Worm (Caenorhabditis elegans) whole organism, young adult: ENCODE data around the gene K09B11.5.

ENCODE experiments used
- B0336.3 ChIP-seq: fragments of 200-800 bp; sonication (Bioruptor generic); IDR thresholded peaks from 2 replicates; pipeline ENCODE4 v1.3.6; 2022; ENCODE audit warnings: missing genetic modification characterization, missing compliant biosample characterization
- C06A6.2 ChIP-seq: fragments of 200-800 bp; sonication (Bioruptor generic); conservative IDR thresholded peaks from 2 replicates; pipeline ENCODE4 v1.3.6; 2022; ENCODE audit warnings: missing genetic modification characterization, missing compliant biosample characterization
- F10E7.11 ChIP-seq: sonication (generic microtip); optimal IDR thresholded peaks from 2 replicates; lab custom pipeline; 2017; ENCODE audit warnings: mild to moderate bottlenecking, missing genetic modification characterization, moderate library complexity, missing compliant biosample characterization
- F49E8.2 ChIP-seq: sonication (generic microtip); optimal IDR thresholded peaks from 3 replicates; lab custom pipeline; 2017; ENCODE audit warnings: missing genetic modification characterization, mild to moderate bottlenecking, missing compliant biosample characterization, antibody characterized with exemption, moderate library complexity; ENCODE audit not compliant: insufficient read depth
- K12H6.12 ChIP-seq: fragments of 200-800 bp; sonication (Bioruptor generic); optimal IDR thresholded peaks from 2 replicates; lab custom pipeline; 2018; ENCODE audit warnings: mild to moderate bottlenecking, missing genetic modification characterization, missing compliant biosample characterization
- T07F8.4 ChIP-seq: sonication (generic microtip); optimal IDR thresholded peaks from 2 replicates; lab custom pipeline; 2016; ENCODE audit warnings: mild to moderate bottlenecking, missing genetic modification characterization, moderate library complexity, missing compliant biosample characterization
- T26A5.8 ChIP-seq: sonication (generic microtip); optimal IDR thresholded peaks from 2 replicates; lab custom pipeline; 2016; ENCODE audit warnings: missing genetic modification characterization, missing compliant biosample characterization
- Y53G8AR.9 ChIP-seq: fragments of 200-800 bp; sonication (Bioruptor generic); conservative IDR thresholded peaks from 2 replicates; pipeline ENCODE4 v1.3.6; 2022; ENCODE audit warnings: missing genetic modification reagents, missing genetic modification characterization, missing compliant biosample characterization
- Y67H2A.10 ChIP-seq: fragments of 200-800 bp; sonication (Bioruptor generic); conservative IDR thresholded peaks from 2 replicates; pipeline ENCODE4 v1.3.6; 2022; ENCODE audit warnings: missing genetic modification reagents, missing genetic modification characterization, missing compliant biosample characterization
- ama-1 ChIP-seq, 3 experiments: fragments of 150-350 bp in 1 of 3; sonication (generic microtip) in 2 of 3; optimal IDR thresholded peaks; 2 replicates each; lab custom pipeline; 2014 to 2018; ENCODE audit warnings: missing biosample characterization in 2 of 3, missing genetic modification characterization in 2 of 3, missing genetic modification reagents in 2 of 3
- atf-7 ChIP-seq: sonication (generic microtip); optimal IDR thresholded peaks from 2 replicates; lab custom pipeline; 2017; ENCODE audit warnings: mild to moderate bottlenecking, missing genetic modification characterization, missing compliant biosample characterization
- attf-5 ChIP-seq: fragments of 200-800 bp; sonication (Bioruptor generic); optimal IDR thresholded peaks from 2 replicates; lab custom pipeline; 2018; ENCODE audit warnings: mild to moderate bottlenecking, missing genetic modification characterization, missing compliant biosample characterization
- attf-6 ChIP-seq: fragments of 200-800 bp; sonication (Bioruptor generic); IDR thresholded peaks from 2 replicates; pipeline ENCODE4 v1.3.6; 2022; ENCODE audit warnings: missing genetic modification reagents, missing genetic modification characterization, missing compliant biosample characterization
- bed-1 ChIP-seq: fragments of 200-800 bp; sonication (Bioruptor generic); IDR thresholded peaks from 2 replicates; pipeline ENCODE4 v1.3.6; 2022; ENCODE audit warnings: missing genetic modification reagents, missing genetic modification characterization, missing compliant biosample characterization
- cebp-2 ChIP-seq: fragments of 200-800 bp; sonication (Bioruptor generic); IDR thresholded peaks from 2 replicates; pipeline ENCODE4 v1.3.6; 2022; ENCODE audit warnings: missing genetic modification characterization, missing compliant biosample characterization
- ceh-79 ChIP-seq: sonication (generic microtip); optimal IDR thresholded peaks from 2 replicates; lab custom pipeline; 2017; ENCODE audit warnings: mild to moderate bottlenecking, missing genetic modification characterization, missing compliant biosample characterization
- chd-7 ChIP-seq: sonication (generic microtip); optimal IDR thresholded peaks from 2 replicates; lab custom pipeline; 2016; ENCODE audit warnings: mild to moderate bottlenecking, missing genetic modification characterization, moderate library complexity, missing compliant biosample characterization
- dpff-1 ChIP-seq: sonication (generic microtip); optimal IDR thresholded peaks from 2 replicates; lab custom pipeline; 2017; ENCODE audit warnings: mild to moderate bottlenecking, missing genetic modification characterization, missing compliant biosample characterization
- him-1 ChIP-seq: sonication (generic microtip); optimal IDR thresholded peaks from 2 replicates; lab custom pipeline; 2016; ENCODE audit warnings: missing genotype, missing genetic modification reagents, missing genetic modification characterization, missing compliant biosample characterization
- hrde-1 ChIP-seq: sonication (generic microtip); optimal IDR thresholded peaks from 2 replicates; lab custom pipeline; 2016; ENCODE audit warnings: missing genetic modification characterization, mild to moderate bottlenecking, missing compliant biosample characterization, moderate library complexity, missing genotype, missing genetic modification reagents, borderline replicate concordance
- hsf-1 ChIP-seq: fragments of 200-800 bp; sonication (Bioruptor generic); IDR thresholded peaks from 2 replicates; pipeline ENCODE4 v1.3.6; 2022; ENCODE audit warnings: missing genetic modification reagents, missing genetic modification characterization, missing compliant biosample characterization
- lin-35 ChIP-seq, 3 experiments: fragments of 150-350 bp in 2 of 3; sonication (generic microtip) in 1 of 3; optimal IDR thresholded peaks; 2 replicates each; lab custom pipeline; 2014 to 2018; ENCODE audit warnings: missing biosample characterization in 3 of 3, missing genetic modification characterization in 3 of 3, missing genetic modification reagents in 3 of 3
- lin-54 ChIP-seq: fragments of 200-800 bp; sonication (Bioruptor generic); optimal IDR thresholded peaks from 2 replicates; lab custom pipeline; 2018; ENCODE audit warnings: mild to moderate bottlenecking, missing genetic modification characterization, missing compliant biosample characterization
- lsl-1 ChIP-seq: fragments of 200-800 bp; sonication (Bioruptor generic); optimal IDR thresholded peaks from 2 replicates; lab custom pipeline; 2018; ENCODE audit warnings: mild to moderate bottlenecking, missing genetic modification characterization, moderate library complexity, missing compliant biosample characterization
- madf-3 ChIP-seq: fragments of 200-800 bp; sonication (Bioruptor generic); IDR thresholded peaks from 2 replicates; pipeline ENCODE4 v1.3.6; 2022; ENCODE audit warnings: missing genetic modification reagents, missing genetic modification characterization, missing compliant biosample characterization
- madf-6 ChIP-seq: fragments of 200-800 bp; sonication (Bioruptor generic); IDR thresholded peaks from 2 replicates; pipeline ENCODE4 v1.3.6; 2022; ENCODE audit warnings: missing genetic modification reagents, missing genetic modification characterization, missing compliant biosample characterization
- madf-8 ChIP-seq: fragments of 200-800 bp; sonication (Bioruptor generic); conservative IDR thresholded peaks from 2 replicates; pipeline ENCODE4 v1.3.6; 2022; ENCODE audit warnings: missing genetic modification reagents, missing genetic modification characterization, missing compliant biosample characterization
- mcd-1 ChIP-seq: fragments of 200-800 bp; sonication (Bioruptor generic); IDR thresholded peaks from 2 replicates; pipeline ENCODE4 v1.3.6; 2022; ENCODE audit warnings: missing genetic modification reagents, missing genetic modification characterization, missing compliant biosample characterization
- nfyb-1 ChIP-seq: fragments of 200-800 bp; sonication (Bioruptor generic); IDR thresholded peaks from 2 replicates; pipeline ENCODE4 v1.3.6; 2022; ENCODE audit warnings: missing genetic modification reagents, missing genetic modification characterization, missing compliant biosample characterization
- nhr-120 ChIP-seq: fragments of 200-800 bp; sonication (Bioruptor generic); IDR thresholded peaks from 2 replicates; pipeline ENCODE4 v1.3.6; 2022; ENCODE audit warnings: missing genetic modification characterization, missing compliant biosample characterization
- nhr-80 ChIP-seq: sonication (generic microtip); optimal IDR thresholded peaks from 2 replicates; lab custom pipeline; 2016; ENCODE audit warnings: missing genetic modification characterization, missing compliant biosample characterization
- rcor-1 ChIP-seq: fragments of 200-800 bp; sonication (Bioruptor generic); IDR thresholded peaks from 2 replicates; pipeline ENCODE4 v1.3.6; 2022; ENCODE audit warnings: missing genetic modification reagents, missing genetic modification characterization, missing compliant biosample characterization
- repo-1 ChIP-seq: sonication (generic microtip); optimal IDR thresholded peaks from 2 replicates; lab custom pipeline; 2017; ENCODE audit warnings: mild to moderate bottlenecking, missing genetic modification characterization, missing compliant biosample characterization
- snpc-1.1 ChIP-seq: sonication (generic microtip); optimal IDR thresholded peaks from 2 replicates; lab custom pipeline; 2017; ENCODE audit warnings: missing genetic modification characterization, mild to moderate bottlenecking, missing compliant biosample characterization, antibody characterized with exemption, moderate library complexity, missing genotype, missing genetic modification reagents; ENCODE audit not compliant: insufficient read depth
- snpc-1.3 ChIP-seq: sonication (generic microtip); optimal IDR thresholded peaks from 2 replicates; lab custom pipeline; 2017; ENCODE audit warnings: missing genetic modification characterization, mild to moderate bottlenecking, missing compliant biosample characterization, antibody characterized with exemption, moderate library complexity, missing genotype, missing genetic modification reagents; ENCODE audit not compliant: insufficient read depth
- snpc-3.4 ChIP-seq: sonication (generic microtip); optimal IDR thresholded peaks from 2 replicates; lab custom pipeline; 2017; ENCODE audit warnings: missing genetic modification characterization, mild to moderate bottlenecking, missing compliant biosample characterization, antibody characterized with exemption, moderate library complexity, missing genotype, missing genetic modification reagents
- snpc-4 ChIP-seq, 5 experiments: fragments of 150-350 bp in 1 of 5; sonication (generic microtip) in 4 of 5; optimal IDR thresholded peaks; 2 replicates each; lab custom pipeline; 2014 to 2018; ENCODE audit warnings: missing genetic modification characterization in 5 of 5, missing biosample characterization in 3 of 5, antibody characterized with exemption in 2 of 5, mild to moderate bottlenecking in 2 of 5, missing compliant biosample characterization in 2 of 5, missing genotype in 2 of 5, moderate library complexity in 2 of 5, missing genetic modification reagents in 1 of 5
- tbx-9 ChIP-seq: sonication (generic microtip); optimal IDR thresholded peaks from 2 replicates; lab custom pipeline; 2016; ENCODE audit warnings: borderline replicate concordance, missing genetic modification characterization, inconsistent platforms, missing compliant biosample characterization
- tlf-1 ChIP-seq: fragments of 200-800 bp; sonication (Bioruptor generic); optimal IDR thresholded peaks from 2 replicates; lab custom pipeline; 2018; ENCODE audit warnings: mild to moderate bottlenecking, missing genetic modification characterization, missing compliant biosample characterization
- unc-130 ChIP-seq: sonication (generic microtip); optimal IDR thresholded peaks from 2 replicates; lab custom pipeline; 2016; ENCODE audit warnings: missing genetic modification reagents, missing genetic modification characterization, missing compliant biosample characterization
- unc-62 ChIP-seq: fragments of 150-350 bp; optimal IDR thresholded peaks from 2 replicates; lab custom pipeline; 2014; ENCODE audit warnings: missing biosample characterization, missing genetic modification reagents, missing genetic modification characterization
- zfh-2 ChIP-seq: fragments of 200-800 bp; sonication (Bioruptor generic); conservative IDR thresholded peaks from 2 replicates; pipeline ENCODE4 v1.3.6; 2022; ENCODE audit warnings: missing genetic modification reagents, missing genetic modification characterization, missing compliant biosample characterization
- zim-3 ChIP-seq: sonication (generic microtip); optimal IDR thresholded peaks from 2 replicates; lab custom pipeline; 2017; ENCODE audit warnings: mild to moderate bottlenecking, missing genetic modification characterization, moderate library complexity, missing compliant biosample characterization
- ztf-18 ChIP-seq: sonication (generic microtip); optimal IDR thresholded peaks from 2 replicates; lab custom pipeline; 2016; ENCODE audit warnings: missing genotype, mild to moderate bottlenecking, missing genetic modification characterization, missing compliant biosample characterization
- ztf-22 ChIP-seq: fragments of 200-800 bp; sonication (Bioruptor generic); optimal IDR thresholded peaks from 2 replicates; lab custom pipeline; 2018; ENCODE audit warnings: mild to moderate bottlenecking, missing genetic modification characterization, moderate library complexity, missing compliant biosample characterization
- ztf-3 ChIP-seq: fragments of 200-800 bp; sonication (Bioruptor generic); optimal IDR thresholded peaks from 2 replicates; lab custom pipeline; 2018; ENCODE audit warnings: mild to moderate bottlenecking, missing genetic modification characterization, missing compliant biosample characterization

Gene K09B11.5

DNA sequence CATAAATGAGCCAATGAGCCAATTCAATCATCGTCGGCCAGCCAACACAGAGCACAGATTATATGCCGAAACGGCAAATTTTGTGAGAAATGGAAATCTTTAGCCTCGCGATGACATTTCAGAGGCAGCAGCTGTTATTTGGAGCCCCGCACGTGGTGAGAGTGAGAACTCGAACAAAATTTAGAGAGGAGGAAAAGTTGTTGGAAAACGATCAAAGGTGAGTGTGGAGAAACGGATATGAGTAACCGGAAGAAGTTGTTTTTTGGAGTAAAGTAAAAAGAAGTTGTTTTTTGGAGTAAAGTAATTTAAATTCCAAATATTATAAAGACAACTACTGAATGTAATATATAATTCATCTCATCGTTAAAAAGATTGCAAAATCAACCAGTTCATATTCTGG lies 35.1 kb downstream of the K09B11.5 start, which contains the start of gene Y62E10A.13:
TSS of gene Y62E10A.13 (minus strand) at position 326 of the 400 bp plus-strand sequence.
- TF ChIP-seq him-1: no peak
- no peak for TF ChIP-seq ztf-3
- TF ChIP-seq T07F8.4 (tag; lab: Kevin White, UChicago): no peak
- TF ChIP-seq F49E8.2 (tag; lab: Kevin White, UChicago): peak; percentile 46
- no peak for TF ChIP-seq ztf-22 (GFP tag; lab: Kevin White, UChicago)
- peak; percentile 51 for TF ChIP-seq hrde-1 (tag; lab: Kevin White, UChicago)
- no peak for TF ChIP-seq zfh-2
- peak; percentile 42 for TF ChIP-seq tlf-1 (GFP tag; lab: Kevin White, UChicago)
- no peak for TF ChIP-seq ama-1 (optimal IDR thresholded peaks at IDR 0.05; lab: Kevin White, UChicago)
- TF ChIP-seq ama-1 (GFP tag; optimal IDR thresholded peaks at IDR 0.05; lab: Kevin White, UChicago): no peak
- peak; percentile 14 for TF ChIP-seq snpc-1.1 (tag; lab: Kevin White, UChicago)
- TF ChIP-seq chd-7: peak; percentile 50
- no peak for TF ChIP-seq attf-5
- peak; percentile 67 for TF ChIP-seq T26A5.8 (tag; lab: Kevin White, UChicago)
- TF ChIP-seq snpc-3.4 (tag; lab: Kevin White, UChicago): peak; percentile 24
- TF ChIP-seq nhr-120 (GFP tag; lab: Robert Waterston, UW): no peak
- TF ChIP-seq madf-8 (GFP tag; lab: Robert Waterston, UW): no peak
- TF ChIP-seq Y53G8AR.9: peak; percentile 43; the same call in 1 of the 2 replicates
- TF ChIP-seq nhr-80 (tag; lab: Kevin White, UChicago): no peak
- no peak for TF ChIP-seq unc-62 (GFP tag; lab: Kevin White, UChicago)
- no peak for TF ChIP-seq mcd-1
- peak; percentile 63; the same call in 1 of the 2 replicates for TF ChIP-seq hsf-1
- no peak for TF ChIP-seq K12H6.12
- TF ChIP-seq nfyb-1 (GFP tag; lab: Robert Waterston, UW): no peak
- peak; percentile 53 for TF ChIP-seq F10E7.11
- TF ChIP-seq lin-54 (GFP tag; lab: Kevin White, UChicago): peak; percentile 25
- TF ChIP-seq dpff-1 (tag; lab: Kevin White, UChicago): peak; percentile 25
- 0 out of 2 replicates have a peak, but pooled peaks have one; percentile 34 for TF ChIP-seq bed-1
- TF ChIP-seq cebp-2 (GFP tag; lab: Robert Waterston, UW): peak; percentile 84; the same call in 1 of the 2 replicates
- TF ChIP-seq atf-7 (tag; lab: Kevin White, UChicago): peak; percentile 22
- TF ChIP-seq ztf-18 (tag; lab: Kevin White, UChicago): no peak
- peak; percentile 49 for TF ChIP-seq unc-130 (GFP tag; lab: Kevin White, UChicago)
- TF ChIP-seq zim-3 (tag; lab: Kevin White, UChicago): no peak
- TF ChIP-seq madf-6 (GFP tag; lab: Robert Waterston, UW): peak; percentile 64
- 0 out of 2 replicates have a peak, but pooled peaks have one; percentile 7 for TF ChIP-seq madf-3 (GFP tag; lab: Robert Waterston, UW)
- no peak for TF ChIP-seq lin-35 (GFP tag; optimal IDR thresholded peaks at IDR 0.05; lab: Kevin White, UChicago)
- TF ChIP-seq Y67H2A.10 (GFP tag; lab: Robert Waterston, UW): no peak
- TF ChIP-seq attf-6 (GFP tag; lab: Robert Waterston, UW): peak; percentile 41; the same call in 1 of the 2 replicates
- no peak for TF ChIP-seq snpc-4 (GFP tag; optimal IDR thresholded peaks at IDR 0.05; lab: Kevin White, UChicago)
- TF ChIP-seq snpc-4 (tag; optimal IDR thresholded peaks at IDR 0.05; lab: Kevin White, UChicago): peak in 2 of 4 experiments; percentile 8 to 62
- no peak for TF ChIP-seq C06A6.2 (GFP tag; lab: Robert Waterston, UW)
- TF ChIP-seq ceh-79 (tag; lab: Kevin White, UChicago): peak; percentile 39
- peak; percentile 28 for TF ChIP-seq lsl-1 (GFP tag; lab: Kevin White, UChicago)
- no peak for TF ChIP-seq tbx-9 (tag; lab: Kevin White, UChicago)
- TF ChIP-seq B0336.3 (GFP tag; lab: Robert Waterston, UW): peak; percentile 61; the same call in 1 of the 2 replicates
- TF ChIP-seq repo-1: peak; percentile 4
- TF ChIP-seq rcor-1 (GFP tag; lab: Robert Waterston, UW): 0 out of 2 replicates have a peak, but pooled peaks have one; percentile 20
- TF ChIP-seq snpc-1.3 (tag; lab: Kevin White, UChicago): peak; percentile 42
